Worm (Caenorhabditis elegans) whole organism, L4 larva: ENCODE results near the gene ZC239.14.

Source experiments
- egl-27 ChIP-seq: sonication (generic microtip); optimal IDR thresholded peaks from 3 replicates; lab custom pipeline; 2017; ENCODE audit warnings: missing biosample characterization, missing genetic modification reagents, missing genetic modification characterization
- nhr-76 ChIP-seq: fragments of 150-350 bp; optimal IDR thresholded peaks from 2 replicates; lab custom pipeline; 2014; ENCODE audit warnings: missing biosample characterization, missing genetic modification characterization
- nhr-77 ChIP-seq: fragments of 150-350 bp; optimal IDR thresholded peaks from 2 replicates; lab custom pipeline; 2014; ENCODE audit warnings: missing biosample characterization, missing genetic modification characterization
- unc-130 ChIP-seq: sonication (generic microtip); optimal IDR thresholded peaks from 2 replicates; lab custom pipeline; 2016; ENCODE audit warnings: missing genetic modification reagents, missing genetic modification characterization, missing compliant biosample characterization
- zfp-2 ChIP-seq: sonication (generic microtip); optimal IDR thresholded peaks from 2 replicates; lab custom pipeline; 2016; ENCODE audit warnings: mild to moderate bottlenecking, missing genetic modification characterization, missing compliant biosample characterization

DNA sequence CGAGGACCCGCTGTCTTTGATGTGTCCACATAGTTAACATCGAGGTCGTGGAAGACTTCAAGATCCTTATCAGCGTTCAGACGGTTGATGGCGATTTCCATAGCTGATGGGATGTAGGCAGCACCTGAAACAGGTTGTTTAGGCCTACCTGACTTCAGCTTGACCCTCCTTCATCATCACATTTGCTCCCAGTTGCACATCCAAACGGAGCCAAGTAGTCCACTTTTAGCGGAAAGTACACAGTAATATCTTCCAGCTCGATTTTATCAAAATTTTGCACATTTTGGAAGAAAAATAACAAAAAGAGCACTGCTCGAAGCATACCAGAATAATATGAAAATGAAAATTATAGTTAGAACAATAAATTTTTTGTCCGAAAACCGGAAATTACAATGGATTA lies 24.9 kb downstream of the ZC239.14 start, which contains the start of gene gcy-15:
- TF ChIP-seq zfp-2 (tag; lab: Kevin White, UChicago): no peak
- no peak for TF ChIP-seq unc-130 (GFP tag; lab: Kevin White, UChicago)
- TF ChIP-seq nhr-76: no peak
- TF ChIP-seq egl-27: no peak
- TF ChIP-seq nhr-77: no peak
